Fruit fly (Drosophila melanogaster) whole organism, embryonic: ENCODE data around the gene Aef1.

Experiments used
- Atf6 ChIP-seq: fragments of 200-800 bp; sonication (Bioruptor generic); IDR thresholded peaks from 2 replicates; pipeline ENCODE4 v1.3.6; 2022; ENCODE audit warnings: missing biosample characterization, missing genetic modification characterization
- Bgb ChIP-seq: fragments of 200-800 bp; sonication (Bioruptor generic); IDR thresholded peaks from 2 replicates; pipeline ENCODE4 v1.3.6; 2022; ENCODE audit warnings: missing biosample characterization, missing genetic modification characterization; ENCODE audit not compliant: partially characterized antibody
- Bteb2 ChIP-seq: fragments of 200-800 bp; sonication (Bioruptor generic); optimal IDR thresholded peaks from 2 replicates; lab custom pipeline; 2016; ENCODE audit warnings: missing biosample characterization, missing genetic modification characterization
- CG10543 ChIP-seq: fragments of 200-800 bp; sonication (Bioruptor generic); optimal IDR thresholded peaks from 3 replicates; lab custom pipeline; 2017; ENCODE audit warnings: missing biosample characterization, mild to moderate bottlenecking, missing genetic modification characterization, moderate library complexity
- CG12071 ChIP-seq: fragments of 200-800 bp; sonication (Bioruptor generic); optimal IDR thresholded peaks from 3 replicates; lab custom pipeline; 2018; ENCODE audit warnings: missing biosample characterization, mild to moderate bottlenecking, missing genetic modification characterization
- CG12769 ChIP-seq: fragments of 200-800 bp; sonication (Bioruptor generic); optimal IDR thresholded peaks from 2 replicates; lab custom pipeline; 2019; ENCODE audit warnings: missing biosample characterization, mild to moderate bottlenecking, missing genetic modification characterization, moderate library complexity
- CG13894 ChIP-seq: fragments of 200-800 bp; sonication (Bioruptor generic); optimal IDR thresholded peaks from 3 replicates; lab custom pipeline; 2018; ENCODE audit warnings: missing biosample characterization, mild to moderate bottlenecking, missing genetic modification characterization, moderate library complexity
- CG15601 ChIP-seq: fragments of 200-800 bp; sonication (Bioruptor generic); optimal IDR thresholded peaks from 3 replicates; lab custom pipeline; 2019; ENCODE audit warnings: missing biosample characterization, mild to moderate bottlenecking, missing genetic modification characterization, moderate library complexity
- CG2129 ChIP-seq: fragments of 200-800 bp; sonication (Bioruptor generic); IDR thresholded peaks from 2 replicates; pipeline ENCODE4 v1.3.6; 2022; ENCODE audit warnings: missing biosample characterization, missing genetic modification characterization; ENCODE audit not compliant: partially characterized antibody
- CG32532 ChIP-seq: fragments of 200-800 bp; sonication (Bioruptor generic); IDR thresholded peaks from 2 replicates; pipeline ENCODE4 v1.3.6; 2022; ENCODE audit warnings: missing biosample characterization, missing genetic modification characterization
- CG4328 ChIP-seq: fragments of 200-800 bp; sonication (Bioruptor generic); optimal IDR thresholded peaks from 3 replicates; lab custom pipeline; 2017; ENCODE audit warnings: missing biosample characterization, missing genetic modification reagents, missing genetic modification characterization
- CG4820 ChIP-seq: fragments of 200-800 bp; sonication (Bioruptor generic); optimal IDR thresholded peaks from 3 replicates; lab custom pipeline; 2016; ENCODE audit warnings: missing biosample characterization, missing genetic modification characterization
- CG8359 ChIP-seq: fragments of 200-800 bp; sonication (Bioruptor generic); optimal IDR thresholded peaks from 2 replicates; lab custom pipeline; 2017; ENCODE audit warnings: missing biosample characterization, mild to moderate bottlenecking, missing genetic modification characterization, borderline replicate concordance
- CG8944 ChIP-seq: fragments of 200-800 bp; sonication (Bioruptor generic); optimal IDR thresholded peaks from 3 replicates; lab custom pipeline; 2016; ENCODE audit warnings: missing biosample characterization, missing genetic modification characterization
- D19B ChIP-seq: fragments of 200-800 bp; sonication (Bioruptor generic); optimal IDR thresholded peaks from 2 replicates; lab custom pipeline; 2017; ENCODE audit warnings: missing biosample characterization, mild to moderate bottlenecking, missing genetic modification characterization
- Dll ChIP-seq: fragments of 200-800 bp; sonication (Bioruptor generic); IDR thresholded peaks from 4 replicates; pipeline ENCODE4 v1.3.6; 2022; ENCODE audit warnings: missing biosample characterization, missing genetic modification characterization; ENCODE audit not compliant: partially characterized antibody
- Dref ChIP-seq: fragments of 200-800 bp; sonication (Bioruptor generic); IDR thresholded peaks from 2 replicates; pipeline ENCODE4 v1.3.6; 2022; ENCODE audit warnings: missing biosample characterization, missing genetic modification characterization
- Ets65A ChIP-seq: fragments of 200-800 bp; sonication (Bioruptor generic); peaks from one replicate; lab custom pipeline; 2016; ENCODE audit warnings: missing biosample characterization, missing genetic modification characterization
- Fer1 ChIP-seq: fragments of 200-800 bp; sonication (Bioruptor generic); optimal IDR thresholded peaks from 2 replicates; lab custom pipeline; 2017; ENCODE audit warnings: missing biosample characterization, mild to moderate bottlenecking, missing genetic modification characterization
- Fer2 ChIP-seq: fragments of 200-800 bp; sonication (Bioruptor generic); optimal IDR thresholded peaks from 2 replicates; lab custom pipeline; 2018; ENCODE audit warnings: missing biosample characterization, mild to moderate bottlenecking, missing genetic modification characterization, moderate library complexity
- Hr3 ChIP-seq: fragments of 200-800 bp; sonication (Bioruptor generic); optimal IDR thresholded peaks from 3 replicates; lab custom pipeline; 2016; ENCODE audit warnings: missing biosample characterization, missing genetic modification characterization
- Hr51 ChIP-seq, 2 experiments: fragments of 200-800 bp; sonication (Bioruptor generic); optimal IDR thresholded peaks; 2 replicates in 1 of 2; 3 replicates in 1 of 2; lab custom pipeline; 2016 to 2018; ENCODE audit warnings: missing biosample characterization in 2 of 2, missing genetic modification characterization in 2 of 2, mild to moderate bottlenecking in 1 of 2, moderate library complexity in 1 of 2
- Meics ChIP-seq: fragments of 200-800 bp; sonication (Bioruptor generic); optimal IDR thresholded peaks from 2 replicates; lab custom pipeline; 2017; ENCODE audit warnings: missing biosample characterization, mild to moderate bottlenecking, missing genetic modification characterization
- NC2α ChIP-seq: fragments of 200-800 bp; sonication (Bioruptor generic); optimal IDR thresholded peaks from 2 replicates; lab custom pipeline; 2016; ENCODE audit warnings: missing biosample characterization, missing genetic modification characterization
- NFAT ChIP-seq: fragments of 200-800 bp; sonication (Bioruptor generic); IDR thresholded peaks from 2 replicates; pipeline ENCODE4 v1.3.6; 2022; ENCODE audit warnings: missing biosample characterization, missing genetic modification characterization
- Tbp ChIP-seq: fragments of >200 bp; optimal IDR thresholded peaks from 2 replicates; lab custom pipeline; 2018; ENCODE audit warnings: missing biosample characterization, missing genetic modification characterization
- al ChIP-seq: fragments of 200-800 bp; sonication (Bioruptor generic); IDR thresholded peaks from 2 replicates; pipeline ENCODE4 v1.3.6; 2022; ENCODE audit warnings: missing biosample characterization, missing genetic modification characterization
- caup ChIP-seq: fragments of 200-800 bp; sonication (Bioruptor generic); optimal IDR thresholded peaks from 3 replicates; lab custom pipeline; 2017; ENCODE audit warnings: missing biosample characterization, mild to moderate bottlenecking, missing genetic modification characterization, moderate library complexity; ENCODE audit not compliant: severe bottlenecking
- chif ChIP-seq, 2 experiments: fragments of 200-800 bp; sonication (Bioruptor generic); optimal IDR thresholded peaks; 3 replicates each; lab custom pipeline; 2016; ENCODE audit warnings: missing biosample characterization in 2 of 2, missing genetic modification characterization in 2 of 2
- crc ChIP-seq: fragments of 200-800 bp; sonication (Bioruptor generic); optimal IDR thresholded peaks from 2 replicates; lab custom pipeline; 2016; ENCODE audit warnings: missing biosample characterization, missing genetic modification characterization
- cwo ChIP-seq: fragments of 200-800 bp; sonication (Bioruptor generic); optimal IDR thresholded peaks from 3 replicates; lab custom pipeline; 2017; ENCODE audit warnings: missing biosample characterization, missing genetic modification characterization, mild to moderate bottlenecking, moderate library complexity, missing genetic modification reagents
- dan ChIP-seq: fragments of 200-800 bp; sonication (Bioruptor generic); IDR thresholded peaks from 2 replicates; pipeline ENCODE4 v1.3.6; 2022; ENCODE audit warnings: missing biosample characterization, missing genetic modification characterization
- disco-r ChIP-seq: fragments of 200-800 bp; sonication (Bioruptor generic); optimal IDR thresholded peaks from 2 replicates; lab custom pipeline; 2016; ENCODE audit warnings: missing biosample characterization, missing genetic modification characterization
- dysf ChIP-seq: fragments of 200-800 bp; sonication (Bioruptor generic); IDR thresholded peaks from 3 replicates; pipeline ENCODE4 v1.3.6; 2022; ENCODE audit warnings: missing biosample characterization, missing genetic modification characterization
- emc ChIP-seq: fragments of 200-800 bp; sonication (Bioruptor generic); optimal IDR thresholded peaks from 2 replicates; lab custom pipeline; 2016; ENCODE audit warnings: missing biosample characterization, missing genetic modification characterization
- gro ChIP-seq: fragments of 200-800 bp; sonication (Bioruptor generic); optimal IDR thresholded peaks from 2 replicates; lab custom pipeline; 2016; ENCODE audit warnings: missing biosample characterization, missing genetic modification characterization
- gsb ChIP-seq: fragments of 200-800 bp; sonication (Bioruptor generic); IDR thresholded peaks from 2 replicates; pipeline ENCODE4 v1.3.6; 2022; ENCODE audit warnings: missing biosample characterization, missing genetic modification characterization
- hkb ChIP-seq, 2 experiments: fragments of 200-800 bp in 1 of 2; fragments of >200 bp in 1 of 2; sonication (Bioruptor generic) in 1 of 2; IDR thresholded peaks in 1 of 2; optimal IDR thresholded peaks in 1 of 2; 2 replicates each; pipeline versions ENCODE4 v1.3.6 to Lab custom; 2017 to 2022; ENCODE audit warnings: missing biosample characterization in 1 of 2, missing genetic modification characterization in 1 of 2
- klu ChIP-seq: fragments of 200-800 bp; sonication (Bioruptor generic); IDR thresholded peaks from 2 replicates; pipeline ENCODE4 v1.3.6; 2022; ENCODE audit warnings: missing biosample characterization, missing genetic modification characterization
- lilli ChIP-seq: fragments of 200-800 bp; sonication (Bioruptor generic); optimal IDR thresholded peaks from 3 replicates; lab custom pipeline; 2016; ENCODE audit warnings: missing biosample characterization, missing genetic modification characterization
- mld ChIP-seq: fragments of 200-800 bp; sonication (Bioruptor generic); IDR thresholded peaks from 3 replicates; pipeline ENCODE4 v1.3.6; 2022; ENCODE audit warnings: missing biosample characterization, missing genetic modification characterization; ENCODE audit not compliant: partially characterized antibody
- pnt ChIP-seq: fragments of 200-800 bp; sonication (Bioruptor generic); optimal IDR thresholded peaks from 3 replicates; lab custom pipeline; 2016; ENCODE audit warnings: missing biosample characterization, missing genetic modification characterization
- row ChIP-seq: fragments of 200-800 bp; sonication (Bioruptor generic); IDR thresholded peaks from 3 replicates; pipeline ENCODE4 v1.3.6; 2022; ENCODE audit warnings: missing biosample characterization, missing genetic modification characterization
- sd ChIP-seq: fragments of 200-800 bp; sonication (Bioruptor generic); optimal IDR thresholded peaks from 3 replicates; lab custom pipeline; 2018; ENCODE audit warnings: missing biosample characterization, mild to moderate bottlenecking, missing genetic modification characterization, moderate library complexity
- shn ChIP-seq: fragments of 200-800 bp; sonication (Bioruptor generic); optimal IDR thresholded peaks from 3 replicates; lab custom pipeline; 2016; ENCODE audit warnings: missing biosample characterization, missing genetic modification characterization
- slp2 ChIP-seq: fragments of 200-800 bp; sonication (Bioruptor generic); optimal IDR thresholded peaks from 2 replicates; lab custom pipeline; 2016; ENCODE audit warnings: missing biosample characterization, missing genetic modification characterization
- so ChIP-seq: fragments of 200-800 bp; sonication (Bioruptor generic); IDR thresholded peaks from 3 replicates; pipeline ENCODE4 v1.3.6; 2022; ENCODE audit warnings: missing biosample characterization, missing genetic modification characterization
- sqz ChIP-seq: fragments of 200-800 bp; sonication (Bioruptor generic); optimal IDR thresholded peaks from 3 replicates; lab custom pipeline; 2018; ENCODE audit warnings: missing biosample characterization, mild to moderate bottlenecking, missing genetic modification characterization
- sug ChIP-seq: fragments of 200-800 bp; optimal IDR thresholded peaks from 2 replicates; lab custom pipeline; 2019; ENCODE audit warnings: missing biosample characterization, mild to moderate bottlenecking, missing genetic modification characterization, moderate library complexity
- vfl ChIP-seq: fragments of 200-800 bp; sonication (Bioruptor generic); optimal IDR thresholded peaks from 2 replicates; lab custom pipeline; 2016; ENCODE audit warnings: missing biosample characterization, missing genetic modification characterization

Gene Aef1

dm6 chr3L:21416921-21417447, 16.2 kb upstream of the Aef1 start (continued):
- TF ChIP-seq disco-r (GFP tag; lab: Kevin White, UChicago) (no peak), Ets65A (GFP tag; lab: Kevin White, UChicago) (no peak), slp2 (GFP tag; lab: Kevin White, UChicago) (no peak), dysf (GFP tag; lab: Robert Waterston, UW) (0 out of 3 replicates have a peak, but pooled peaks have one; percentile 11), CG4328 (GFP tag; lab: Kevin White, UChicago) (no peak), klu (no peak), Fer1 (GFP tag; lab: Kevin White, UChicago) (no peak), cwo (GFP tag; lab: Kevin White, UChicago) (peak; percentile 91), shn (GFP tag; lab: Kevin White, UChicago) (peak; percentile 27), Dll (GFP tag; lab: Robert Waterston, UW) (no peak), CG15601 (tag; lab: Kevin White, UChicago) (no peak), CG4820 (GFP tag; lab: Kevin White, UChicago) (no peak), crc (no peak), NFAT (no peak), Atf6 (GFP tag; lab: Robert Waterston, UW) (no peak), Fer2 (tag; lab: Kevin White, UChicago) (no peak), Bgb (GFP tag; lab: Robert Waterston, UW) (no peak), vfl (GFP tag; lab: Kevin White, UChicago) (no peak), CG32532 (peak; percentile 37; the same call in 1 of the 2 replicates), gsb (GFP tag; lab: Robert Waterston, UW) (0 out of 2 replicates have a peak, but pooled peaks have one; percentile 9), sqz (GFP tag; lab: Kevin White, UChicago) (peak; percentile 10), sug (tag; lab: Kevin White, UChicago) (peak; percentile 12), D19B (peak; percentile 64), NC2α (GFP tag; lab: Kevin White, UChicago) (no peak), emc (GFP tag; lab: Kevin White, UChicago) (no peak), hkb (optimal IDR thresholded peaks at IDR 0.05; lab: Kevin White, UChicago) (no peak), hkb (GFP tag; IDR thresholded peaks at IDR 0.05; lab: Robert Waterston, UW) (no peak), Hr3 (no peak), dan (GFP tag; lab: Robert Waterston, UW) (no peak), chif (GFP tag; optimal IDR thresholded peaks at IDR 0.05; lab: Kevin White, UChicago) (no peak), sd (peak; percentile 27), CG12769 (tag; lab: Kevin White, UChicago) (peak; percentile 18), lilli (peak; percentile 33), row (GFP tag; lab: Robert Waterston, UW) (peak; percentile 27; the same call in 1 of the 3 replicates), Hr51 (GFP tag; optimal IDR thresholded peaks at IDR 0.05; lab: Kevin White, UChicago) (no peak), Tbp (GFP tag; lab: Kevin White, UChicago) (no peak), CG2129 (GFP tag; lab: Robert Waterston, UW) (no peak), CG12071 (GFP tag; lab: Kevin White, UChicago) (no peak), so (GFP tag; lab: Robert Waterston, UW) (no peak), CG10543 (peak; percentile 21), CG8944 (GFP tag; lab: Kevin White, UChicago) (no peak), CG8359 (no peak), gro (GFP tag; lab: Kevin White, UChicago) (peak; percentile 32), caup (GFP tag; lab: Kevin White, UChicago) (no peak), Dref (GFP tag; lab: Robert Waterston, UW) (no peak), al (GFP tag; lab: Robert Waterston, UW) (no peak), Bteb2 (GFP tag; lab: Kevin White, UChicago) (no peak), mld (no peak), Meics (GFP tag; lab: Kevin White, UChicago) (peak; percentile 6), CG13894 (tag; lab: Kevin White, UChicago) (peak; percentile 63), pnt (GFP tag; lab: Kevin White, UChicago) (no peak)
